Worm (Caenorhabditis elegans): ENCODE results near the gene C50B8.5.

- TF ChIP-seq ceh-36 (tag; optimal IDR thresholded peaks at IDR 0.05): no peak
- no peak for TF ChIP-seq ama-1 (optimal IDR thresholded peaks at IDR 0.05)
- TF ChIP-seq tbx-11 (GFP tag; IDR thresholded peaks at IDR 0.05): no peak
- no peak for TF ChIP-seq flt-1 (GFP tag; IDR thresholded peaks at IDR 0.05)
Measured at ce11 chrV:13627103-13627623, 46.4 kb downstream of the C50B8.5 start, which contains the start of gene sde-2.
